Worm (Caenorhabditis elegans) whole organism, early embryonic: ENCODE measurements around the gene R11E3.2.

Experiments
- ama-1 ChIP-seq: fragments of 150-350 bp; optimal IDR thresholded peaks from 2 replicates; lab custom pipeline; 2014
- flt-1 ChIP-seq: fragments of 200-800 bp; sonication (Bioruptor generic); IDR thresholded peaks from 2 replicates; pipeline ENCODE4 v1.3.6; 2022; ENCODE audit warnings: missing genetic modification characterization, missing compliant biosample characterization
- hmg-4 ChIP-seq: fragments of 200-800 bp; sonication (Bioruptor generic); optimal IDR thresholded peaks from 2 replicates; lab custom pipeline; 2018; ENCODE audit warnings: mild to moderate bottlenecking, missing genetic modification characterization, missing compliant biosample characterization
- tbx-11 ChIP-seq: fragments of 200-800 bp; sonication (Bioruptor generic); IDR thresholded peaks from 2 replicates; pipeline ENCODE4 v1.3.6; 2022; ENCODE audit warnings: missing genetic modification characterization, missing compliant biosample characterization

DNA sequence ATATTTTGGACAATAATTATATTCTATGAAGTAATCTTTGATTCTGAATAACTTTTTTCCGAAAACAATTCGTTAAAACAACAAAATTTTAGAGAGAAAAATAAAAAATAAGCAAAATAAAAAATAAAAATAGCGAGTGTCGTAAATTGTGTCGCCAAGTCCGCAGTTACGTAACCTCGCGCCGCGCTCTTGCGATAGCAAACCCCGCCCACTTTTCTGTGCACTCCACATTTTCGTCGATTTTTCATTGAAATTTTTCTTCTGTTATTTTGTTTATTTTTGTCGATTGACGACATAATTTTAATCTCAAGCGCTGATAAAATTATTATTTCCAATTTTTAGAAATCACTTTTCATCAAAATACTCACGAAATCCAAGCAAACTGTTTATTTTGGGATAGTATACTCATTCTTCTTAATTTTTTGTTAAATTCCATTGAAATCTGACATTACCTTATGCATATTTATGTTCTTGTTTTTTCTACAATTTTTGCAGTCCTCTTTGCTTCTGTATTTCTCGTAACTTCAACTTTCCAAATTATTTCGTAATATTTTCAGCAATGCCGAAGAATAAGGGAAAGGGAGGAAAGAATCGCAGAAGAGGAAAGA, 38.6 kb downstream of the R11E3.2 start, which contains the start of gene eif-1.A:
- no peak for TF ChIP-seq ama-1 (lab: Kevin White, UChicago)
- TF ChIP-seq tbx-11 (GFP tag; lab: Robert Waterston, UW), result no peak
- TF ChIP-seq hmg-4 (GFP tag; lab: Kevin White, UChicago), result no peak
- TF ChIP-seq flt-1 (GFP tag; lab: Robert Waterston, UW), result no peak
